Fruit fly (Drosophila melanogaster) whole organism, embryonic: Measurements from ENCODE around the gene Cyp12a5.

ENCODE experiments used
- Abd-B ChIP-seq: fragments of 200-800 bp; sonication (Bioruptor generic); optimal IDR thresholded peaks from 2 replicates; lab custom pipeline; 2018; ENCODE audit warnings: missing biosample characterization, mild to moderate bottlenecking, missing genetic modification characterization, moderate library complexity
- BtbVII ChIP-seq: fragments of 200-800 bp; sonication (Bioruptor generic); optimal IDR thresholded peaks from 3 replicates; lab custom pipeline; 2017; ENCODE audit warnings: missing biosample characterization, mild to moderate bottlenecking, missing genetic modification characterization
- Bteb2 ChIP-seq: fragments of 200-800 bp; sonication (Bioruptor generic); optimal IDR thresholded peaks from 2 replicates; lab custom pipeline; 2016; ENCODE audit warnings: missing biosample characterization, missing genetic modification characterization
- CG10147 ChIP-seq: fragments of 200-800 bp; sonication (Bioruptor generic); optimal IDR thresholded peaks from 2 replicates; lab custom pipeline; 2019; ENCODE audit warnings: missing biosample characterization, mild to moderate bottlenecking, missing genetic modification characterization, moderate library complexity
- CG11695 ChIP-seq: fragments of 200-800 bp; sonication (Bioruptor generic); IDR thresholded peaks from 3 replicates; pipeline ENCODE4 v1.3.6; 2022; ENCODE audit warnings: missing biosample characterization, missing genetic modification characterization
- CG11696 ChIP-seq: fragments of 200-800 bp; sonication (Bioruptor generic); IDR thresholded peaks from 2 replicates; pipeline ENCODE4 v1.3.6; 2022; ENCODE audit warnings: missing biosample characterization, missing genetic modification characterization
- CG12071 ChIP-seq: fragments of 200-800 bp; sonication (Bioruptor generic); optimal IDR thresholded peaks from 3 replicates; lab custom pipeline; 2018; ENCODE audit warnings: missing biosample characterization, mild to moderate bottlenecking, missing genetic modification characterization
- CG12299 ChIP-seq: fragments of 200-800 bp; sonication (Bioruptor generic); optimal IDR thresholded peaks from 2 replicates; lab custom pipeline; 2018; ENCODE audit warnings: missing biosample characterization, mild to moderate bottlenecking, missing genetic modification characterization
- CG12659 ChIP-seq: fragments of 200-800 bp; sonication (Bioruptor generic); optimal IDR thresholded peaks from 3 replicates; lab custom pipeline; 2017; ENCODE audit warnings: mild to moderate bottlenecking, missing biosample characterization, missing genetic modification reagents, missing genetic modification characterization
- CG12942 ChIP-seq: fragments of 200-800 bp; sonication (Bioruptor generic); optimal IDR thresholded peaks from 3 replicates; lab custom pipeline; 2016; ENCODE audit warnings: missing biosample characterization, missing genetic modification characterization
- CG13123 ChIP-seq: fragments of 200-800 bp; sonication (Bioruptor generic); optimal IDR thresholded peaks from 2 replicates; lab custom pipeline; 2016; ENCODE audit warnings: missing biosample characterization, missing genetic modification characterization
- CG14710 ChIP-seq: fragments of 200-800 bp; sonication (Bioruptor generic); optimal IDR thresholded peaks from 3 replicates; lab custom pipeline; 2019; ENCODE audit warnings: missing biosample characterization, mild to moderate bottlenecking, missing genetic modification characterization, moderate library complexity
- CG15269 ChIP-seq: fragments of 200-800 bp; sonication (Bioruptor generic); optimal IDR thresholded peaks from 2 replicates; lab custom pipeline; 2018; ENCODE audit warnings: missing biosample characterization, mild to moderate bottlenecking, missing genetic modification characterization, moderate library complexity
- CG1529 ChIP-seq: fragments of 200-800 bp; sonication (Bioruptor generic); optimal IDR thresholded peaks from 3 replicates; lab custom pipeline; 2018; ENCODE audit warnings: missing biosample characterization, missing genetic modification characterization
- CG1602 ChIP-seq: fragments of 200-800 bp; sonication (Bioruptor generic); optimal IDR thresholded peaks from 3 replicates; lab custom pipeline; 2016; ENCODE audit warnings: missing biosample characterization, missing genetic modification characterization
- CG1603 ChIP-seq: fragments of 200-800 bp; sonication (Bioruptor generic); optimal IDR thresholded peaks from 2 replicates; lab custom pipeline; 2019; ENCODE audit warnings: missing biosample characterization, mild to moderate bottlenecking, missing genetic modification characterization, moderate library complexity
- CG32767 ChIP-seq: fragments of 200-800 bp; sonication (Bioruptor generic); IDR thresholded peaks from 2 replicates; pipeline ENCODE4 v1.3.6; 2022; ENCODE audit warnings: missing biosample characterization, missing genetic modification characterization
- CG3407 ChIP-seq: fragments of 200-800 bp; sonication (Bioruptor generic); optimal IDR thresholded peaks from 2 replicates; lab custom pipeline; 2018; ENCODE audit warnings: missing biosample characterization, mild to moderate bottlenecking, missing genetic modification characterization
- CG6813 ChIP-seq: fragments of 200-800 bp; sonication (Bioruptor generic); optimal IDR thresholded peaks from 2 replicates; lab custom pipeline; 2017; ENCODE audit warnings: missing biosample characterization, missing genetic modification characterization, mild to moderate bottlenecking, moderate library complexity, missing genetic modification reagents
- CG7928 ChIP-seq: fragments of 200-800 bp; sonication (Bioruptor generic); optimal IDR thresholded peaks from 2 replicates; lab custom pipeline; 2017; ENCODE audit warnings: missing biosample characterization, mild to moderate bottlenecking, missing genetic modification characterization
- CG8290 ChIP-seq, 3 experiments: fragments of 200-800 bp; sonication (Bioruptor generic); optimal IDR thresholded peaks; 2 replicates each; lab custom pipeline; 2016 to 2019; ENCODE audit warnings: missing biosample characterization in 3 of 3, missing genetic modification characterization in 3 of 3, mild to moderate bottlenecking in 2 of 3, moderate library complexity in 1 of 3
- CG8478 ChIP-seq: fragments of >200 bp; optimal IDR thresholded peaks from 2 replicates; lab custom pipeline; 2018
- CrebB ChIP-seq: fragments of 200-800 bp; sonication (Bioruptor generic); optimal IDR thresholded peaks from 3 replicates; lab custom pipeline; 2018; ENCODE audit warnings: missing biosample characterization, mild to moderate bottlenecking, missing genetic modification characterization
- Dp ChIP-seq: fragments of 200-800 bp; sonication (Bioruptor generic); optimal IDR thresholded peaks from 2 replicates; lab custom pipeline; 2018; ENCODE audit warnings: missing biosample characterization, mild to moderate bottlenecking, missing genetic modification characterization, moderate library complexity
- Hand ChIP-seq: fragments of 200-800 bp; sonication (Bioruptor generic); optimal IDR thresholded peaks from 2 replicates; lab custom pipeline; 2017; ENCODE audit warnings: mild to moderate bottlenecking, missing biosample characterization, missing genetic modification reagents, missing genetic modification characterization
- MESR4 ChIP-seq: fragments of 200-800 bp; sonication (Bioruptor generic); optimal IDR thresholded peaks from 2 replicates; lab custom pipeline; 2018; ENCODE audit warnings: missing biosample characterization, mild to moderate bottlenecking, missing genetic modification characterization, moderate library complexity
- Med ChIP-seq: fragments of 200-800 bp; sonication (Bioruptor generic); peaks from one replicate; lab custom pipeline; 2016; ENCODE audit warnings: missing biosample characterization, missing genetic modification characterization, mild to moderate bottlenecking, inconsistent platforms, moderate library complexity
- Myb ChIP-seq: fragments of 200-800 bp; sonication (Bioruptor generic); optimal IDR thresholded peaks from 2 replicates; lab custom pipeline; 2016; ENCODE audit warnings: missing biosample characterization, missing genetic modification characterization
- Oaz ChIP-seq: fragments of 200-800 bp; sonication (Bioruptor generic); IDR thresholded peaks from 2 replicates; pipeline ENCODE4 v1.3.6; 2022; ENCODE audit warnings: missing biosample characterization, missing genetic modification characterization
- Trl ChIP-seq, 3 experiments: fragments of >200 bp in 2 of 3; fragments of 200-800 bp in 1 of 3; sonication (Bioruptor generic) in 1 of 3; optimal IDR thresholded peaks; 2 replicates in 1 of 3; 3 replicates in 2 of 3; lab custom pipeline; 2016 to 2017; ENCODE audit warnings: missing biosample characterization in 1 of 3, missing genetic modification characterization in 1 of 3
- ase ChIP-seq: fragments of 200-800 bp; sonication (Bioruptor generic); IDR thresholded peaks from 3 replicates; pipeline ENCODE4 v1.3.6; 2022; ENCODE audit warnings: missing biosample characterization, missing genetic modification characterization
- btn ChIP-seq: fragments of 200-800 bp; sonication (Bioruptor generic); optimal IDR thresholded peaks from 2 replicates; lab custom pipeline; 2016; ENCODE audit warnings: missing biosample characterization, missing genetic modification characterization
- chif ChIP-seq, 2 experiments: fragments of 200-800 bp; sonication (Bioruptor generic); optimal IDR thresholded peaks; 3 replicates each; lab custom pipeline; 2016; ENCODE audit warnings: missing biosample characterization in 2 of 2, missing genetic modification characterization in 2 of 2
- crol ChIP-seq: fragments of 200-800 bp; sonication (Bioruptor generic); IDR thresholded peaks from 2 replicates; pipeline ENCODE4 v1.3.6; 2022; ENCODE audit warnings: missing biosample characterization, missing genetic modification characterization
- dmrt99B ChIP-seq: fragments of 200-800 bp; sonication (Bioruptor generic); optimal IDR thresholded peaks from 2 replicates; lab custom pipeline; 2018; ENCODE audit warnings: missing biosample characterization, mild to moderate bottlenecking, missing genetic modification characterization, moderate library complexity
- eve ChIP-seq, 2 experiments: fragments of >200 bp; optimal IDR thresholded peaks; 2 replicates each; lab custom pipeline; 2017; ENCODE audit warnings: missing biosample characterization in 2 of 2, missing genetic modification characterization in 2 of 2
- fd102C ChIP-seq: fragments of 200-800 bp; sonication (Bioruptor generic); optimal IDR thresholded peaks from 2 replicates; lab custom pipeline; 2018; ENCODE audit warnings: missing biosample characterization, mild to moderate bottlenecking, missing genetic modification characterization, moderate library complexity
- fd64A ChIP-seq: fragments of 200-800 bp; sonication (Bioruptor generic); optimal IDR thresholded peaks from 3 replicates; lab custom pipeline; 2018; ENCODE audit warnings: missing biosample characterization, mild to moderate bottlenecking, missing genetic modification characterization
- gsb ChIP-seq: fragments of 200-800 bp; sonication (Bioruptor generic); IDR thresholded peaks from 2 replicates; pipeline ENCODE4 v1.3.6; 2022; ENCODE audit warnings: missing biosample characterization, missing genetic modification characterization
- hb ChIP-seq: fragments of 200-800 bp; sonication (Bioruptor generic); IDR thresholded peaks from 3 replicates; pipeline ENCODE4 v1.3.6; 2022; ENCODE audit warnings: missing biosample characterization, missing genetic modification characterization; ENCODE audit not compliant: partially characterized antibody
- ind ChIP-seq: fragments of 200-800 bp; sonication (Bioruptor generic); optimal IDR thresholded peaks from 3 replicates; lab custom pipeline; 2016; ENCODE audit warnings: missing biosample characterization, missing genetic modification characterization
- lab ChIP-seq: fragments of 200-800 bp; sonication (Bioruptor generic); optimal IDR thresholded peaks from 3 replicates; lab custom pipeline; 2017; ENCODE audit warnings: missing biosample characterization, missing genetic modification characterization, mild to moderate bottlenecking, moderate library complexity, missing genetic modification reagents
- lola ChIP-seq, 3 experiments: fragments of >200 bp in 2 of 3; fragments of 200-800 bp in 1 of 3; sonication (Bioruptor generic) in 1 of 3; optimal IDR thresholded peaks; 2 replicates each; lab custom pipeline; 2017 to 2019; ENCODE audit warnings: missing biosample characterization in 3 of 3, missing genetic modification characterization in 3 of 3, mild to moderate bottlenecking in 1 of 3, moderate library complexity in 1 of 3
- onecut ChIP-seq: fragments of 200-800 bp; sonication (Bioruptor generic); IDR thresholded peaks from 2 replicates; pipeline ENCODE4 v1.3.6; 2022; ENCODE audit warnings: missing biosample characterization, missing genetic modification characterization
- otp ChIP-seq: fragments of 200-800 bp; sonication (Bioruptor generic); IDR thresholded peaks from 3 replicates; pipeline ENCODE4, ENCODE4 v1.3.6; 2022; ENCODE audit warnings: missing biosample characterization, missing genetic modification characterization
- prd ChIP-seq, 3 experiments: fragments of >200 bp in 2 of 3; fragments of 200-800 bp in 1 of 3; sonication (Bioruptor generic) in 1 of 3; optimal IDR thresholded peaks in 2 of 3; IDR thresholded peaks in 1 of 3; 2 replicates in 2 of 3; 3 replicates in 1 of 3; pipeline versions ENCODE4 v1.3.6 to Lab custom; 2017 to 2022; ENCODE audit warnings: missing biosample characterization in 1 of 3, missing genetic modification characterization in 1 of 3
- schlank ChIP-seq: fragments of 200-800 bp; sonication (Bioruptor generic); optimal IDR thresholded peaks from 2 replicates; lab custom pipeline; 2018; ENCODE audit warnings: missing biosample characterization, mild to moderate bottlenecking, missing genetic modification characterization
- sens ChIP-seq: fragments of 200-800 bp; sonication (Bioruptor generic); peaks from one replicate; lab custom pipeline; 2016; ENCODE audit warnings: missing biosample characterization, missing genetic modification characterization
- sisA ChIP-seq: fragments of 200-800 bp; sonication (Bioruptor generic); IDR thresholded peaks from 2 replicates; pipeline ENCODE4 v1.3.6; 2022; ENCODE audit warnings: missing biosample characterization, missing genetic modification characterization
- ttk ChIP-seq: fragments of 200-800 bp; sonication (Bioruptor generic); IDR thresholded peaks from 2 replicates; pipeline ENCODE4 v2.1.2; 2022; ENCODE audit warnings: missing biosample characterization, missing genetic modification characterization

The Cyp12a5 gene

DNA sequence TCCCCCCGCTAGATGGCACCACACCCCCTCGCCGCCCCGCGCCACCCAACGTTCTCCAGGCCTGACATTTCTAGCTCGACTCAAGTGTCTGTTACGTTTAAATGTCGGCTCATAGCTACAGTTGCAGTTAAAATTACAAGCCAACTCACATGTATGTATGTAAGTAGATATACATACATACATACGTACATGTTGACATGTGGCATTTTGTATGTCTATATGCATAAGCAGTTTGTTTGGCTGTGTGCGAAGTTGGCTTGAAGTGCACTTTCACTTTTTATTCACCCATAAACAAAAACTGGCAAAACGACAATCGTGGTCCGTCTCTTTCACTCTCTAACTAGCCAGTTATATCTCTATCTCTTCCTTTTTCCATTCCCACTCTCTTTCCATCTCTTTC is 50.4 kb downstream of the Cyp12a5 start (continued):
- TF ChIP-seq gsb (GFP tag; lab: Robert Waterston, UW) (no peak), Bteb2 (no peak), CG14710 (tag; lab: Kevin White, UChicago) (no peak), ind (no peak), CrebB (no peak), CG3407 (peak; percentile 74), CG1529 (GFP tag; lab: Kevin White, UChicago) (peak; percentile 48), fd64A (GFP tag; lab: Kevin White, UChicago) (peak; percentile 56), ase (GFP tag; lab: Robert Waterston, UW) (no peak), crol (no peak), CG32767 (GFP tag; lab: Robert Waterston, UW) (no peak), btn (GFP tag; lab: Kevin White, UChicago) (no peak), sens (GFP tag; lab: Kevin White, UChicago) (peak; percentile 63), prd (optimal IDR thresholded peaks at IDR 0.05; lab: Kevin White, UChicago) (no peak), prd (GFP tag; IDR thresholded peaks at IDR 0.05; lab: Robert Waterston, UW) (no peak), fd102C (GFP tag; lab: Kevin White, UChicago) (no peak), Trl (optimal IDR thresholded peaks at IDR 0.05; lab: Kevin White, UChicago) (no peak), Trl (GFP tag; optimal IDR thresholded peaks at IDR 0.05; lab: Kevin White, UChicago) (no peak), onecut (0 out of 2 replicates have a peak, but pooled peaks have one; percentile 20), CG1603 (tag; lab: Kevin White, UChicago) (peak; percentile 51), CG7928 (GFP tag; lab: Kevin White, UChicago) (no peak), eve (GFP tag; optimal IDR thresholded peaks at IDR 0.05; lab: Kevin White, UChicago) (no peak), CG6813 (GFP tag; lab: Kevin White, UChicago) (no peak), CG8478 (lab: Kevin White, UChicago) (no peak), Oaz (GFP tag; lab: Robert Waterston, UW) (no peak), otp (no peak), chif (GFP tag; optimal IDR thresholded peaks at IDR 0.05; lab: Kevin White, UChicago) (no peak), schlank (no peak), lab (GFP tag; lab: Kevin White, UChicago) (peak; percentile 35), CG8290 (GFP tag; optimal IDR thresholded peaks at IDR 0.05; lab: Kevin White, UChicago) (no peak), CG8290 (tag; optimal IDR thresholded peaks at IDR 0.05; lab: Kevin White, UChicago) (peak in 1 of 2 experiments; percentile 21), Hand (GFP tag; lab: Kevin White, UChicago) (no peak), CG1602 (no peak), CG12659 (no peak), CG11695 (GFP tag; lab: Robert Waterston, UW) (no peak), CG12299 (tag; lab: Kevin White, UChicago) (peak; percentile 20), CG11696 (GFP tag; lab: Robert Waterston, UW) (no peak), CG13123 (GFP tag; lab: Kevin White, UChicago) (no peak), Dp (GFP tag; lab: Kevin White, UChicago) (no peak), BtbVII (GFP tag; lab: Kevin White, UChicago) (no peak), lola (GFP tag; optimal IDR thresholded peaks at IDR 0.05; lab: Kevin White, UChicago) (no peak), CG10147 (GFP tag; lab: Kevin White, UChicago) (no peak), Abd-B (GFP tag; lab: Kevin White, UChicago) (no peak), Med (GFP tag; lab: Kevin White, UChicago) (no peak), ttk (no peak), MESR4 (GFP tag; lab: Kevin White, UChicago) (no peak), CG15269 (no peak), CG12942 (GFP tag; lab: Kevin White, UChicago) (no peak), hb (no peak), sisA (no peak), Myb (GFP tag; lab: Kevin White, UChicago) (no peak), CG12071 (GFP tag; lab: Kevin White, UChicago) (peak; percentile 4), dmrt99B (peak; percentile 48)
